Worm (Caenorhabditis elegans): Measurements from ENCODE around the gene F14F8.8.

DNA sequence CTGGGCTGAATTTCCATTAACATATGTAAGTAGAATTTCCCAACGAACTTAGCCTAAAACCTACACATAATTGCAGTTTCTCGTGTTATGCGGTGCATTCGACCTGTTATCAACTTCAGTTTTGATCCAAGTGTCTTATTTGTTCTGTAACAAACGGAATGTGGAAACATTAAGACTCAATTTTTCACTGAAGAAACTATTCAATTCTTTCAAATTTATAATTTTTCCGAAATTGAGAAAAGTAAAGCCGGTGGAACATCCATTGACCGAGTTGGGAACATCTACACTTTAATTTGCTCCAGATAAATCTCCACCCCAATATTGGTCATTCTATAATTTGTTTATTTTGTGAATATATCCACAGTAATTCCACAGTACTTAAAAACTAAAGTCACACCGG, 2.3 kb upstream of the F14F8.8 start:
- no peak for TF ChIP-seq skn-1 (tag; optimal IDR thresholded peaks at IDR 0.05)
- no peak for TF ChIP-seq fkh-10 (GFP tag; optimal IDR thresholded peaks at IDR 0.05)
- no peak for TF ChIP-seq sox-4 (tag; optimal IDR thresholded peaks at IDR 0.05)
- no peak for TF ChIP-seq rnt-1 (tag; optimal IDR thresholded peaks at IDR 0.05)
- no peak for TF ChIP-seq lir-3 (tag; optimal IDR thresholded peaks at IDR 0.05; ENCODE audit: poor library complexity)
- no peak for TF ChIP-seq ceh-82 (tag; optimal IDR thresholded peaks at IDR 0.05)
- no peak for TF ChIP-seq nhr-12 (tag; optimal IDR thresholded peaks at IDR 0.05)
- no peak for TF ChIP-seq lin-15B (tag; optimal IDR thresholded peaks at IDR 0.05)
- TF ChIP-seq ama-1 (optimal IDR thresholded peaks at IDR 0.05), result no peak
- no peak for TF ChIP-seq C04F5.9 (tag; optimal IDR thresholded peaks at IDR 0.05)

All from whole organism, L1 larva.